Worm (Caenorhabditis elegans) whole organism, L3 larva: ENCODE measurements around the gene unc-76.
"Not testable (repeated sequence)": the region's sequence is repeated elsewhere in the genome, so short reads cannot be mapped to it uniquely, and the experiment has no call there.

Experiments
- R02D3.7 ChIP-seq: fragments of 150-350 bp; optimal IDR thresholded peaks from 2 replicates; lab custom pipeline; 2014; ENCODE audit warnings: missing biosample characterization, missing genetic modification characterization
- ZK546.5 ChIP-seq: sonication (generic microtip); optimal IDR thresholded peaks from 2 replicates; lab custom pipeline; 2017; ENCODE audit warnings: missing biosample characterization, missing genetic modification characterization
- ama-1 ChIP-seq: fragments of 150-350 bp; optimal IDR thresholded peaks from 2 replicates; lab custom pipeline; 2018
- ceh-16 ChIP-seq: sonication (generic microtip); optimal IDR thresholded peaks from 2 replicates; lab custom pipeline; 2017; ENCODE audit warnings: missing biosample characterization, missing genetic modification characterization
- ceh-28 ChIP-seq: fragments of 150-350 bp; optimal IDR thresholded peaks from 2 replicates; lab custom pipeline; 2014; ENCODE audit warnings: missing biosample characterization, missing genetic modification reagents, missing genetic modification characterization
- ceh-82 ChIP-seq: fragments of 150-350 bp; optimal IDR thresholded peaks from 2 replicates; lab custom pipeline; 2014; ENCODE audit warnings: missing biosample characterization, missing genetic modification characterization
- ceh-9 ChIP-seq: sonication (generic microtip); optimal IDR thresholded peaks from 2 replicates; lab custom pipeline; 2018; ENCODE audit warnings: missing biosample characterization, missing genetic modification characterization
- daf-12 ChIP-seq: fragments of 150-350 bp; optimal IDR thresholded peaks from 2 replicates; lab custom pipeline; 2014; ENCODE audit warnings: missing biosample characterization, missing genetic modification reagents, missing genetic modification characterization
- egl-27 ChIP-seq: sonication (generic microtip); optimal IDR thresholded peaks from 4 replicates; lab custom pipeline; 2017; ENCODE audit warnings: missing biosample characterization, missing genetic modification reagents, missing genetic modification characterization
- egl-5 ChIP-seq: fragments of 150-350 bp; optimal IDR thresholded peaks from 2 replicates; lab custom pipeline; 2017; ENCODE audit warnings: missing biosample characterization, missing genetic modification reagents, missing genetic modification characterization, inconsistent platforms
- elt-1 ChIP-seq: fragments of 150-350 bp; optimal IDR thresholded peaks from 2 replicates; lab custom pipeline; 2014; ENCODE audit warnings: missing biosample characterization, missing genetic modification characterization
- elt-2 ChIP-seq: sonication (generic microtip); optimal IDR thresholded peaks from 2 replicates; lab custom pipeline; 2016; ENCODE audit warnings: missing genetic modification reagents, mild to moderate bottlenecking, missing genetic modification characterization, missing compliant biosample characterization
- fkh-2 ChIP-seq: fragments of 150-350 bp; optimal IDR thresholded peaks from 2 replicates; lab custom pipeline; 2014; ENCODE audit warnings: missing biosample characterization, missing genetic modification reagents, missing genetic modification characterization
- jun-1 ChIP-seq: fragments of 150-350 bp; optimal IDR thresholded peaks from 2 replicates; lab custom pipeline; 2014; ENCODE audit warnings: missing biosample characterization, missing genetic modification reagents, missing genetic modification characterization
- lin-39 ChIP-seq: fragments of 150-350 bp; optimal IDR thresholded peaks from 2 replicates; lab custom pipeline; 2018; ENCODE audit warnings: missing biosample characterization, missing genetic modification reagents, missing genetic modification characterization
- mdl-1 ChIP-seq: fragments of 150-350 bp; optimal IDR thresholded peaks from 2 replicates; lab custom pipeline; 2014; ENCODE audit warnings: missing biosample characterization, missing genetic modification characterization
- nhr-11 ChIP-seq: fragments of 150-350 bp; optimal IDR thresholded peaks from 2 replicates; lab custom pipeline; 2014; ENCODE audit warnings: missing biosample characterization, missing genetic modification characterization
- nhr-12 ChIP-seq: fragments of 150-350 bp; optimal IDR thresholded peaks from 2 replicates; lab custom pipeline; 2014; ENCODE audit warnings: missing biosample characterization, missing genetic modification characterization
- nhr-23 ChIP-seq: fragments of 150-350 bp; optimal IDR thresholded peaks from 2 replicates; lab custom pipeline; 2014; ENCODE audit warnings: missing biosample characterization, missing genetic modification reagents, missing genetic modification characterization
- nhr-67 ChIP-seq: fragments of 150-350 bp; optimal IDR thresholded peaks from 2 replicates; lab custom pipeline; 2014; ENCODE audit warnings: missing biosample characterization, missing genetic modification characterization
- sea-2 ChIP-seq: fragments of 150-350 bp; sonication (generic microtip); optimal IDR thresholded peaks from 4 replicates; lab custom pipeline; 2014; ENCODE audit warnings: missing biosample characterization, missing genetic modification reagents, missing genetic modification characterization
- snpc-4 ChIP-seq: fragments of 150-350 bp; optimal IDR thresholded peaks from 2 replicates; lab custom pipeline; 2014; ENCODE audit warnings: missing biosample characterization, missing genetic modification characterization
- tbx-2 ChIP-seq: sonication (generic microtip); optimal IDR thresholded peaks from 2 replicates; lab custom pipeline; 2016; ENCODE audit warnings: mild to moderate bottlenecking, missing genetic modification characterization, missing compliant biosample characterization
- unc-39 ChIP-seq: sonication (generic microtip); optimal IDR thresholded peaks from 4 replicates; lab custom pipeline; 2017; ENCODE audit warnings: missing biosample characterization, missing genetic modification characterization
- unc-62 ChIP-seq: fragments of 150-350 bp; sonication (generic microtip); optimal IDR thresholded peaks from 4 replicates; lab custom pipeline; 2014; ENCODE audit warnings: missing biosample characterization, missing genetic modification reagents, missing genetic modification characterization
- zag-1 ChIP-seq: fragments of 150-350 bp; optimal IDR thresholded peaks from 2 replicates; lab custom pipeline; 2014; ENCODE audit warnings: missing biosample characterization, missing genetic modification characterization
- ztf-11 ChIP-seq: fragments of 150-350 bp; optimal IDR thresholded peaks from 2 replicates; lab custom pipeline; 2014; ENCODE audit warnings: missing biosample characterization, missing genetic modification characterization

unc-76 gene

DNA sequence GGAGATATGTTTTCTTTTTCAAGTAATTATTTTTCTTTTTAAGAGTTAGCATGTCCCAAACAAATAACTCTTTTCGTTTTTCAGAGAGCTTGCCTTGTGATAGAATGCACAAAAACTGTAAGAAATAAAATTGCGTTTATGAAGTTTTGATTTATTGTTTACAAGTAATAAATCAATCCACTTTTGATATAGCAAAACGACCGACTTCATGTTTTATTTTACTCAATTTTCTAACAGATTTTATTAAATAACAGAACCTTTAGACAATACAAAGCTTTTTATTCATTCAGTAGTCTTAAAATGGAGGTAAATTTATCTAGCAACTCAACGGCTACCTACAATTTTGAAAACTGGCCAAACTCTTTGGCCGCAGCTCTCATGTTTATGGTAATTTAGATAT, 23.2 kb downstream of the unc-76 start, which contains the start of gene srx-78:
Gene srx-78, plus strand, starts transcription at position 301 of the 400 bp plus-strand sequence.
- TF ChIP-seq egl-5 (tag; lab: Kevin White, UChicago) (no peak), elt-1 (tag; lab: Kevin White, UChicago) (no peak), nhr-67 (tag; lab: Kevin White, UChicago) (no peak), fkh-2 (no peak), nhr-11 (tag; lab: Kevin White, UChicago) (no peak), ceh-16 (tag; lab: Kevin White, UChicago) (no peak), nhr-23 (tag; lab: Kevin White, UChicago) (no peak), ceh-9 (tag; lab: Kevin White, UChicago) (no peak), unc-62 (GFP tag; lab: Kevin White, UChicago) (no peak), lin-39 (tag; lab: Kevin White, UChicago) (no peak), daf-12 (tag; lab: Kevin White, UChicago) (no peak), nhr-12 (tag; lab: Kevin White, UChicago) (no peak)

DNA sequence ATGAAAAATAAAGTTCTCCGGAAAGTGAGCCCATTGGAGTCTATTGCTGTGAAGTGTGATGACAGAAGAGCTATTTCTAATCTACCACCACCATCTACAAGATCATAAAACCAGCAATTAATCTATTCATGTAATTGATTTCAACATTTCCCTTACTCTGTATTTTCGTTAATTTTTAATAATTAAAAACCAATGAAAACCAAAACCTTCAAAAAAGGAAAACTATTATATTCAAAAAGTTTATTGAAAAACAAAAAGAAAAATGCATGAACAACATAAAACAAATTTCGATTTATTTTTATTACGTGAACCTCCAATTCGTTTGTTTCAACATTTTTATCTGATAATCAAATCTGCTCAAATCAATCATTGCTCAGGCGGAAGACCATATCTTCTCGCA, 27.9 kb downstream of the unc-76 start, which contains the start of gene C01G10.1:
Gene C01G10.1, plus strand, starts transcription at position 301 of the 400 bp plus-strand sequence.
- no peak for TF ChIP-seq ceh-9 (tag; lab: Kevin White, UChicago)

DNA sequence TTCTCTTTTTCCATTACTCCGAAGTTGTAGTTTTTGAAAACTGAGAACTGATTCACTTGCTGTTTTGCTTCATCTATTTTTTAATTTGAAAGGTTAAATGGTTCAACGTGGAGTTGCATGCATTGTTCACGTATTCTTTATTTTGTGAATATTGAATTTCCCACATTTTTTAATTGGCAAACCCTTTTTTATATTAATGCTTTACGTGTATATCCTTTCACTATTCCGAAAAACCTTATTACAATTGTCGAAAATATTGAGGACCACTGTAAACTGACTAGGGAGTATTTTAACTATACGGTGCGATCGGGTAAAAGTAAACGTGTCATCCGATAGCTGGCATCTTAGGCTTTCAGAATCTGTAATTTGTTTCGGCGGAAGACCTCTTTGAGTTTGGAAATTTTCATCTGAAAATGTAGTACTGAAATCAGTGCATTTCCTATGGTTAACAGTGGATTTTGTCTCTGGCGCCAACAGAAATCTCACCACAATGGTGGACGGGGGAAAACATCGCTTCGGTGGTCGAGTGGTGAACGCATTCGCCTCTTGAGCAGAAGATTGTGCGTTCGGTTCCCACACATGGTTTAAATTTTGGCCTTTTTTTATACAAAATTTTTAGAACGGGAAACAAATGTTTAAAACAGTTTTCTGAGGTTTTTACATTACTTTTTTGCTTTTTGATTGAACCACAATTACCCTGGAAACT, 34.5 kb downstream of the unc-76 start, which contains the start of gene C01G10.14:
Gene C01G10.14, minus strand, starts transcription at position 51 of the 706 bp plus-strand sequence.
- TF ChIP-seq unc-39; fkh-2; egl-5 (tag; lab: Kevin White, UChicago): not testable (repeated sequence)

DNA sequence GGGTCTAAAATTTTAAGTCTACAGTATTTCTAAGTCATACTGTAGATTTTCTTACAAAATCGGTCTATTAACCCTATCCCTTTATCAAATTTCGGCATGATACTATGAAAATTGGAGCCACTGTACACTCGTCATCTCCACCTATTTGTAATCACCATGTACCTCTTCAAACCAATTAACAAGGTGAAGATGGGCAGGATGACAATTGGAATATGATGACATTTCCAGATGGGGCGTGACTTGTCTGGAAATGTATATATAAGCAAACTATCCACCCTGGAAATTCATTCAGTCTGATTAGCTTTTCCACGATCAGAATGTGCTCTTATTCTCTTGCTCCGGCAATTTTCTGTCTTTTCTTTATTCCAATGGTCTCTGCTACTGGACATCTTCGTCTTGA, 37.7 kb downstream of the unc-76 start, which contains the start of gene Y75B12A.2:
Gene Y75B12A.2, plus strand, starts transcription at position 301 of the 400 bp plus-strand sequence.
- TF ChIP-seq elt-1 (tag; lab: Kevin White, UChicago) = no peak

DNA sequence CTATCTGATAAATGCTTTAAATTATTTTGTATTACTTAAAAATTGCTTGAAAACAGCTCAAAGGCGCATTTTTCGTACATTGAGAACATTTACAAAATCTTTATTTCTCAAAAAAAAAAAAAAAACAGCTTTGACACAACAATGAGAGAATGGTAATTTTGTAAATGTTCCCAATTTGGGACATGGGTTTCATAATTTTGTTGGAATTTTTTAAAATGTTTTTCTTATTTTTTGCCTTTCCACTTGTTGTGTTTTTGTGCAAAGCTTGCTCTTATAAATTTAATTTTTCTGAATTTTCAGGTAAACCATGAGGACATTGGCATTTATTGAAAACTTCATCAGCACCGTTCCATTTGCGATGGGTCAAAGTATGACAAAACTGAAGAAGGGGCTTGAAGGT, 40.1 kb downstream of the unc-76 start, which contains the start of gene T01G5.7:
Gene T01G5.7, plus strand, starts transcription at position 301 of the 400 bp plus-strand sequence.
- TF ChIP-seq ceh-28 = no peak
- no peak for TF ChIP-seq elt-2 (tag; lab: Kevin White, UChicago)
- TF ChIP-seq nhr-23 (tag; lab: Kevin White, UChicago) = no peak
- no peak for TF ChIP-seq snpc-4
- no peak for TF ChIP-seq nhr-12 (tag; lab: Kevin White, UChicago)
- no peak for TF ChIP-seq R02D3.7 (tag; lab: Kevin White, UChicago)
- TF ChIP-seq ama-1 = no peak
- TF ChIP-seq sea-2 = no peak
- TF ChIP-seq nhr-11 (tag; lab: Kevin White, UChicago) = no peak
- TF ChIP-seq egl-5 (tag; lab: Kevin White, UChicago) = no peak
- TF ChIP-seq ZK546.5 (tag; lab: Kevin White, UChicago) = no peak
- no peak for TF ChIP-seq mdl-1 (tag; lab: Kevin White, UChicago)
- TF ChIP-seq egl-27 (tag; lab: Kevin White, UChicago) = no peak

DNA sequence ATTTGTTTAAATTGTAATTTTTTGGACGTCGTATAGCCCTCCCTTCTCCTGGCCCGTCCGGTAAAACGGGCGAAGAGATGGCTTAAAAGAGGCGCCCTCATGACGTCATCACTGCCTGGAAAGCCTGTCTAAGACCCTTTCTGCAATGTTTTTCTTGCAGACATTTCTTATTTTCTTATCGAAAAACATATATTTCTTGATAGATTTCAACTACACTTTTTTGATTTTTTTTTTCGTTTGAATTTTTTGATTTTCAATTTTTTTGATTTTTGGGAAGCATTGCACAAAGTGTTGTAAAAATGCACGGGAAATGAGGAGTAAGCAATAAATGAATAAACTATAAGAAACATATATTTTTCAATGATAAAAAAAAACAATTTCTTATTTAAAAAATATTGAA, 42.4 kb downstream of the unc-76 start, which contains the start of gene T01G5.6:
Gene T01G5.6, minus strand, starts transcription at position 101 of the 400 bp plus-strand sequence.
- no peak for TF ChIP-seq ceh-82 (tag; lab: Kevin White, UChicago)
- TF ChIP-seq, all 47 proteins: peak for 0

DNA sequence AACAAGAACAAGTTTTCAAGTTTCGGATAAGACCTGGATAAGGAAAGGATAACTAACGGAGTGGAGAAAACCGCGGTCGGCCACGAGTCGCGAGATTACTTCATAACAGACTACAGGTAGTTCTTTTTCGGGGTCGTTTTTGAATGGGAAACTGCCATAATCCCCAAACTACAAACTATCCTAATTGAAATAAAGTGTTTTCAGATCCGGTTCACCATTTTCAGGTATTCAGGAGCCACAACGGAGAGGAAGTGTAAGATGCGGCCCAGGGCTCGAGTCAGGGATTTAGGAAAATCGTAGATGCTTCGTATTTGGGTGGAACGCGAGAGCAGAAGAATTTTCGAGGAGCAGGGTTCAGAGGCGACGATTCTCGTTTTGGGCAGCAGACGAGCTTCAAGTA, 44.4 kb downstream of the unc-76 start, which contains the start of gene T01G5.8:
Gene T01G5.8, plus strand, starts transcription at position 301 of the 400 bp plus-strand sequence.
- not testable (repeated sequence) for TF ChIP-seq ceh-9 (tag; lab: Kevin White, UChicago); nhr-23 (tag; lab: Kevin White, UChicago); ceh-28

DNA sequence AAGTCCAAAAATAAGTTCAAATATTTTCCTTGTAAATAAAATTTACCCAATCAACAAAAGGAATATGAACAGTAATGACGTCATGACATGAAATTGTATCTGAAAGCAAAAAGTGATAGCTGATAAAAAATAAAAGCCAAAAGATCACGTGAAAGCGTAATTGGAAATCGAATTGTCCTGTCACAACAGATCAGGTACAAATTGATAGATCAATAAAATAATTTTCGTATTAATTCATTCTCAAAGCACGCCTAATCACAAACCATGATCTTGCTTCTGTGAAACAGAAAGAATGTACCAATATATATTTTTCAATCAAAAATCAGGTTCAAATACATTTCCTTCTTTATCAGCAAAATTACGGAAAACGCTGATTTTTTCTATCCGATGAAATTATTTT, 48.0 kb downstream of the unc-76 start, which contains the start of gene flor-1:
Gene flor-1, minus strand, starts transcription at position 101 of the 400 bp plus-strand sequence.
- TF ChIP-seq nhr-23 (tag; lab: Kevin White, UChicago) (no peak), jun-1 (tag; lab: Kevin White, UChicago) (no peak), ama-1 (no peak), tbx-2 (tag; lab: Kevin White, UChicago) (no peak), unc-62 (GFP tag; lab: Kevin White, UChicago) (no peak), ztf-11 (tag; lab: Kevin White, UChicago) (no peak), fkh-2 (no peak), zag-1 (tag; lab: Kevin White, UChicago) (no peak), ceh-28 (no peak)
